Worm (Caenorhabditis elegans) whole organism, L1 larva: ENCODE measurements around the gene ads-1.

ENCODE experiments used
- F16B12.6 ChIP-seq: fragments of 150-350 bp; optimal IDR thresholded peaks from 2 replicates; lab custom pipeline; 2014; ENCODE audit warnings: missing biosample characterization, missing genetic modification characterization
- Y116A8C.19 ChIP-seq: sonication (generic microtip); optimal IDR thresholded peaks from 2 replicates; lab custom pipeline; 2016; ENCODE audit warnings: missing compliant biosample characterization, missing genetic modification characterization, borderline replicate concordance
- alr-1 ChIP-seq: fragments of 200-800 bp; sonication (Bioruptor generic); optimal IDR thresholded peaks from 2 replicates; lab custom pipeline; 2018; ENCODE audit warnings: borderline replicate concordance, mild to moderate bottlenecking, missing genetic modification characterization, missing compliant biosample characterization
- ama-1 ChIP-seq: fragments of 150-350 bp; optimal IDR thresholded peaks from 2 replicates; lab custom pipeline; 2014
- ceh-63 ChIP-seq: fragments of 200-800 bp; sonication (Bioruptor generic); optimal IDR thresholded peaks from 2 replicates; lab custom pipeline; 2018; ENCODE audit warnings: mild to moderate bottlenecking, missing genetic modification characterization, missing compliant biosample characterization
- ceh-8 ChIP-seq: fragments of 200-800 bp; sonication (Bioruptor generic); optimal IDR thresholded peaks from 2 replicates; lab custom pipeline; 2018; ENCODE audit warnings: mild to moderate bottlenecking, missing genetic modification characterization, moderate library complexity, missing compliant biosample characterization
- ceh-82 ChIP-seq, 3 experiments: fragments of 150-350 bp in 1 of 3; sonication (generic microtip) in 2 of 3; optimal IDR thresholded peaks; 2 replicates each; lab custom pipeline; 2014 to 2017; ENCODE audit warnings: missing biosample characterization in 3 of 3, missing genetic modification characterization in 3 of 3
- ceh-88 ChIP-seq: fragments of 200-800 bp; sonication (Bioruptor generic); IDR thresholded peaks from 2 replicates; pipeline ENCODE4 v1.3.6; 2022; ENCODE audit warnings: missing genetic modification characterization, missing compliant biosample characterization
- ceh-90 ChIP-seq: sonication (generic microtip); optimal IDR thresholded peaks from 2 replicates; lab custom pipeline; 2016; ENCODE audit warnings: missing genetic modification characterization, missing compliant biosample characterization
- dpl-1 ChIP-seq, 3 experiments: fragments of 150-350 bp in 2 of 3; sonication (generic microtip) in 1 of 3; optimal IDR thresholded peaks; 2 replicates each; lab custom pipeline; 2014 to 2017; ENCODE audit warnings: missing biosample characterization in 3 of 3, missing genetic modification characterization in 3 of 3, missing genetic modification reagents in 3 of 3
- dsc-1 ChIP-seq: sonication (generic microtip); optimal IDR thresholded peaks from 2 replicates; lab custom pipeline; 2016; ENCODE audit warnings: mild to moderate bottlenecking, missing genetic modification characterization, missing compliant biosample characterization
- fkh-8 ChIP-seq: sonication (generic microtip); optimal IDR thresholded peaks from 2 replicates; lab custom pipeline; 2016; ENCODE audit warnings: mild to moderate bottlenecking, missing genetic modification characterization, missing compliant biosample characterization
- fos-1 ChIP-seq: fragments of 150-350 bp; optimal IDR thresholded peaks from 2 replicates; lab custom pipeline; 2014; ENCODE audit warnings: missing biosample characterization, missing genetic modification characterization
- grh-1 ChIP-seq: fragments of 200-800 bp; sonication (Bioruptor generic); IDR thresholded peaks from 2 replicates; pipeline ENCODE4 v1.3.6; 2022; ENCODE audit warnings: missing genetic modification reagents, missing genetic modification characterization, missing compliant biosample characterization
- hpl-2 ChIP-seq: fragments of 150-350 bp; optimal IDR thresholded peaks from 2 replicates; lab custom pipeline; 2014; ENCODE audit warnings: missing biosample characterization, missing genetic modification reagents, missing genetic modification characterization
- irx-1 ChIP-seq: sonication (generic microtip); optimal IDR thresholded peaks from 2 replicates; lab custom pipeline; 2016; ENCODE audit warnings: missing genetic modification characterization, missing compliant biosample characterization
- isw-1 ChIP-seq: fragments of 200-800 bp; sonication (Bioruptor generic); IDR thresholded peaks from 2 replicates; pipeline ENCODE4 v1.3.6; 2022; ENCODE audit warnings: missing genetic modification characterization, missing compliant biosample characterization
- lin-14 ChIP-seq: fragments of 200-800 bp; sonication (Bioruptor generic); optimal IDR thresholded peaks from 2 replicates; lab custom pipeline; 2018; ENCODE audit warnings: mild to moderate bottlenecking, missing genetic modification characterization, moderate library complexity, missing compliant biosample characterization
- lin-39 ChIP-seq: fragments of 150-350 bp; optimal IDR thresholded peaks from 2 replicates; lab custom pipeline; 2014; ENCODE audit warnings: missing biosample characterization, missing genetic modification reagents, missing genetic modification characterization
- mab-9 ChIP-seq: fragments of 200-800 bp; sonication (Bioruptor generic); IDR thresholded peaks from 2 replicates; pipeline ENCODE4 v1.3.6; 2022; ENCODE audit warnings: missing genetic modification reagents, missing genetic modification characterization, missing compliant biosample characterization
- nhr-11 ChIP-seq: fragments of 150-350 bp; optimal IDR thresholded peaks from 2 replicates; lab custom pipeline; 2014; ENCODE audit warnings: missing biosample characterization, missing genetic modification characterization
- nhr-19 ChIP-seq: fragments of 200-800 bp; sonication (Bioruptor generic); conservative IDR thresholded peaks from 2 replicates; pipeline ENCODE4 v1.3.6; 2022; ENCODE audit warnings: missing genetic modification characterization, missing compliant biosample characterization
- nhr-20 ChIP-seq: sonication (generic microtip); optimal IDR thresholded peaks from 2 replicates; lab custom pipeline; 2016; ENCODE audit warnings: mild to moderate bottlenecking, missing genetic modification characterization, missing compliant biosample characterization
- nhr-28 ChIP-seq: fragments of 150-350 bp; optimal IDR thresholded peaks from 2 replicates; lab custom pipeline; 2014; ENCODE audit warnings: missing biosample characterization, missing genetic modification characterization
- nhr-47 ChIP-seq: sonication (generic microtip); optimal IDR thresholded peaks from 2 replicates; lab custom pipeline; 2016; ENCODE audit warnings: mild to moderate bottlenecking, missing genetic modification characterization, moderate library complexity, missing compliant biosample characterization
- nhr-85 ChIP-seq: sonication (generic microtip); peaks from one replicate; lab custom pipeline; 2016; ENCODE audit warnings: missing genetic modification characterization, inconsistent platforms, missing compliant biosample characterization
- pag-3 ChIP-seq: sonication (generic microtip); optimal IDR thresholded peaks from 2 replicates; lab custom pipeline; 2017; ENCODE audit warnings: missing genetic modification characterization, mild to moderate bottlenecking, missing compliant biosample characterization, antibody characterized with exemption, borderline replicate concordance; ENCODE audit not compliant: insufficient read depth
- pqm-1 ChIP-seq: sonication (generic microtip); optimal IDR thresholded peaks from 3 replicates; lab custom pipeline; 2017; ENCODE audit warnings: missing biosample characterization, missing genetic modification characterization
- snu-23 ChIP-seq: sonication (generic microtip); optimal IDR thresholded peaks from 2 replicates; lab custom pipeline; 2016; ENCODE audit warnings: missing genetic modification characterization, missing compliant biosample characterization
- swsn-7 ChIP-seq: sonication (generic microtip); optimal IDR thresholded peaks from 2 replicates; lab custom pipeline; 2016; ENCODE audit warnings: missing genetic modification characterization, missing compliant biosample characterization
- ztf-4 ChIP-seq: fragments of 150-350 bp; optimal IDR thresholded peaks from 2 replicates; lab custom pipeline; 2014; ENCODE audit warnings: missing biosample characterization, missing genetic modification characterization

ads-1 gene

DNA sequence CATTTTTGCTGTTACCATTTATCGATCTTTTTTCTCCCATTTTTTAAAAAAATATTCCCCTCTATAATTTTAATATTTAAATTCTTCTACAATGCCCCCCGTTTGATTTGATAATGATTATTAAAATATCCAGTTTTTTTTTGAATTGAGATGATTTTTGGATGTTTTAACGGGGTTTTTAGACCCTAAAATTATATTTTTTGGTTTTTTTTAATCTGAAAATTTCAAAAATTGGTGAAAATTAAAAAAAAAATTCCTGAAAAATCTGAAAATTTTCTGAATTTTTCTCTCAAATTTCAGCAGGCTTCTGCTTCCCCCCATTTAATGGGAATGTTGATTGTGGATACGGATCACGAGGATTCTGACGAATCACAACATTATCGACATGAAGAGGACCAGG lies 44.1 kb downstream of the ads-1 start, which contains the start of gene Y50D7A.3:
TSS of gene Y50D7A.3 (plus strand) at position 301 of the 400 bp plus-strand sequence.
- no peak for TF ChIP-seq lin-14 (GFP tag; lab: Kevin White, UChicago)
- no peak for TF ChIP-seq nhr-11 (tag; lab: Kevin White, UChicago)
- no peak for TF ChIP-seq ceh-82 (tag; optimal IDR thresholded peaks at IDR 0.05; lab: Kevin White, UChicago)
- no peak for TF ChIP-seq pqm-1 (tag; lab: Kevin White, UChicago)
- no peak for TF ChIP-seq grh-1
- TF ChIP-seq mab-9 = no peak
- TF ChIP-seq alr-1 (tag; lab: Kevin White, UChicago) = no peak
- no peak for TF ChIP-seq irx-1 (tag; lab: Kevin White, UChicago)
- no peak for TF ChIP-seq ceh-8 (GFP tag; lab: Kevin White, UChicago)
- no peak for TF ChIP-seq lin-39 (tag; lab: Kevin White, UChicago)
- no peak for TF ChIP-seq ceh-88
- no peak for TF ChIP-seq fkh-8 (tag; lab: Kevin White, UChicago)
- TF ChIP-seq nhr-47 (tag; lab: Kevin White, UChicago) = no peak
- TF ChIP-seq dpl-1 (GFP tag; optimal IDR thresholded peaks at IDR 0.05; lab: Kevin White, UChicago) = no peak
- no peak for TF ChIP-seq isw-1 (GFP tag; lab: Robert Waterston, UW)
- TF ChIP-seq ceh-63 (GFP tag; lab: Kevin White, UChicago) = no peak
- TF ChIP-seq nhr-20 = no peak
- TF ChIP-seq, all 84 proteins: peak for 0

DNA sequence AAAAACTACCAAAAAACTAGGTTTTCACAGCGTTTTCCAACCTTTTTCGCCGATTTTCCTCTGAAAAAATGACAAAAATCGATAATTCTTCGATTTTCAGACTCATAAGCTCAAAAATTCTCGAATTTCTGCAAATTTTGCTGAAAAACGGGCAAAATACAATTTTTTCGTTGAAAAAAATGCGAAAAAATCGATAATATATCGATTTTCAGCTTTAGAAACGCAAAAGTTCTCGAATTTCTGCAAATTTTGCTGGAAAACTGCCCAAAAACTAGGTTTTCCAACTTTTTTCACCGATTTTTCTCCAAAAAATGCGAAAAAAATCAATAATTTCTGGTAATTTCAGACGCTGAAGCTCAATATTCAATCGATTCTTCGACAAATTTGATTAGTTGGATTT lies 46.9 kb downstream of the ads-1 start:
- TF ChIP-seq Y116A8C.19 (tag; lab: Kevin White, UChicago) (no peak), ama-1 (lab: Kevin White, UChicago) (no peak), hpl-2 (no peak), nhr-85 (no peak), snu-23 (no peak), ztf-4 (tag; lab: Kevin White, UChicago) (no peak), nhr-19 (GFP tag; lab: Robert Waterston, UW) (no peak), ceh-90 (no peak), nhr-28 (tag; lab: Kevin White, UChicago) (no peak), dsc-1 (tag; lab: Kevin White, UChicago) (no peak), fos-1 (tag; lab: Kevin White, UChicago) (no peak), pag-3 (no peak), swsn-7 (no peak), F16B12.6 (tag; lab: Kevin White, UChicago) (no peak)
